Fruit fly (Drosophila melanogaster): ENCODE results near the gene Gnpnat.
A peak's percentile ranks its signal among the peaks of the same experiment; 100 is the strongest.

Gene Gnpnat

dm6 chr3R:29745056-29745455 is 7.0 kb downstream of the Gnpnat start, which contains the start of the genes Wdr24 and IntS11 (continued):
- TF ChIP-seq run (tag; optimal IDR thresholded peaks at IDR 0.05) (no peak), nau (GFP tag; optimal IDR thresholded peaks at IDR 0.05) (no peak), kah (GFP tag; optimal IDR thresholded peaks at IDR 0.05) (peak; percentile 9), CG1603 (tag; optimal IDR thresholded peaks at IDR 0.05) (peak; percentile 89), Oli (tag; optimal IDR thresholded peaks at IDR 0.05) (peak; percentile 70), CG10654 (GFP tag; optimal IDR thresholded peaks at IDR 0.05) (peak; percentile 48), Kr (GFP tag; optimal IDR thresholded peaks at IDR 0.05) (no peak), tll (GFP tag; optimal IDR thresholded peaks at IDR 0.05) (peak in 1 of 2 experiments; percentile 64), CG17568 (GFP tag; optimal IDR thresholded peaks at IDR 0.05) (no peak), toy (GFP tag; IDR thresholded peaks at IDR 0.05) (peak; percentile 85), CG6175 (GFP tag; IDR thresholded peaks at IDR 0.05) (peak; percentile 88), dm (GFP tag; optimal IDR thresholded peaks at IDR 0.05) (peak; percentile 74), dan (GFP tag; IDR thresholded peaks at IDR 0.05) (no peak), TFAM (GFP tag; optimal IDR thresholded peaks at IDR 0.05) (no peak), Stat92E (GFP tag; optimal IDR thresholded peaks at IDR 0.05) (peak in 1 of 3 experiments; percentile 33), CG33213 (GFP tag; optimal IDR thresholded peaks at IDR 0.05) (peak; percentile 42), fru (optimal IDR thresholded peaks at IDR 0.05) (no peak), MTF-1 (GFP tag; optimal IDR thresholded peaks at IDR 0.05; ENCODE audit: borderline replicate concordance) (no peak), CG14860 (GFP tag; IDR thresholded peaks at IDR 0.05; ENCODE audit: partially characterized antibody) (no peak), H2.0 (GFP tag; IDR thresholded peaks at IDR 0.05) (peak; percentile 92), Xbp1 (GFP tag; optimal IDR thresholded peaks at IDR 0.05) (peak; percentile 84), CG14667 (GFP tag; IDR thresholded peaks at IDR 0.05) (peak; percentile 94), CG32772 (GFP tag; IDR thresholded peaks at IDR 0.05) (peak; percentile 97), prd (optimal IDR thresholded peaks at IDR 0.05) (no peak), prd (GFP tag; IDR thresholded peaks at IDR 0.05) (peak; percentile 96), CG2129 (GFP tag; IDR thresholded peaks at IDR 0.05; ENCODE audit: partially characterized antibody) (no peak), CG17912 (GFP tag; optimal IDR thresholded peaks at IDR 0.05) (peak; percentile 29), CG42726 (GFP tag; IDR thresholded peaks at IDR 0.05; ENCODE audit: partially characterized antibody) (no peak), chif (GFP tag; optimal IDR thresholded peaks at IDR 0.05) (peak; percentile 28 to 71), MESR4 (GFP tag; optimal IDR thresholded peaks at IDR 0.05) (peak; percentile 52), Aef1 (GFP tag; IDR thresholded peaks at IDR 0.05) (peak; percentile 96), CG15601 (tag; optimal IDR thresholded peaks at IDR 0.05) (peak; percentile 70), Opbp (GFP tag; IDR thresholded peaks at IDR 0.05; ENCODE audit: partially characterized antibody) (peak; percentile 35; the same call in 1 of the 3 replicates), bcd (GFP tag; optimal IDR thresholded peaks at IDR 0.05) (peak; percentile 87), CG4282 (GFP tag; optimal IDR thresholded peaks at IDR 0.05) (peak; percentile 28), Nf-YA (GFP tag; IDR thresholded peaks at IDR 0.05) (peak; percentile 73), phol (tag; optimal IDR thresholded peaks at IDR 0.05) (peak; percentile 85), D19B (GFP tag; optimal IDR thresholded peaks at IDR 0.05) (no peak), CG6854 (GFP tag; optimal IDR thresholded peaks at IDR 0.05) (no peak), kay (GFP tag; optimal IDR thresholded peaks at IDR 0.05) (peak; percentile 54), lilli (GFP tag; optimal IDR thresholded peaks at IDR 0.05) (peak; percentile 93), Trl (optimal IDR thresholded peaks at IDR 0.05) (no peak), Trl (GFP tag; optimal IDR thresholded peaks at IDR 0.05) (peak; percentile 41), CG43689 (GFP tag; IDR thresholded peaks at IDR 0.05) (peak; percentile 80), pros (GFP tag; optimal IDR thresholded peaks at IDR 0.05) (peak; percentile 2), CG4730 (GFP tag; IDR thresholded peaks at IDR 0.05) (peak; percentile 88), CG1024 (GFP tag; IDR thresholded peaks at IDR 0.05) (peak; percentile 59; the same call in 1 of the 2 replicates), CG11093 (GFP tag; IDR thresholded peaks at IDR 0.05) (peak; percentile 90), sisA (GFP tag; IDR thresholded peaks at IDR 0.05) (peak; percentile 93), salm (tag; optimal IDR thresholded peaks at IDR 0.05) (peak; percentile 28), aop (GFP tag; IDR thresholded peaks at IDR 0.05) (peak; percentile 14; the same call in 1 of the 2 replicates)
